Worm (Caenorhabditis elegans) whole organism, L1 larva: ENCODE measurements around the gene K04C2.8.

Source experiments
- F16B12.6 ChIP-seq: fragments of 150-350 bp; optimal IDR thresholded peaks from 2 replicates; lab custom pipeline; 2014; ENCODE audit warnings: missing biosample characterization, missing genetic modification characterization
- nhr-77 ChIP-seq: fragments of 150-350 bp; optimal IDR thresholded peaks from 2 replicates; lab custom pipeline; 2014; ENCODE audit warnings: missing biosample characterization, missing genetic modification characterization
- unc-86 ChIP-seq: sonication (generic microtip); optimal IDR thresholded peaks from 2 replicates; lab custom pipeline; 2016; ENCODE audit warnings: missing genetic modification characterization, missing compliant biosample characterization

DNA sequence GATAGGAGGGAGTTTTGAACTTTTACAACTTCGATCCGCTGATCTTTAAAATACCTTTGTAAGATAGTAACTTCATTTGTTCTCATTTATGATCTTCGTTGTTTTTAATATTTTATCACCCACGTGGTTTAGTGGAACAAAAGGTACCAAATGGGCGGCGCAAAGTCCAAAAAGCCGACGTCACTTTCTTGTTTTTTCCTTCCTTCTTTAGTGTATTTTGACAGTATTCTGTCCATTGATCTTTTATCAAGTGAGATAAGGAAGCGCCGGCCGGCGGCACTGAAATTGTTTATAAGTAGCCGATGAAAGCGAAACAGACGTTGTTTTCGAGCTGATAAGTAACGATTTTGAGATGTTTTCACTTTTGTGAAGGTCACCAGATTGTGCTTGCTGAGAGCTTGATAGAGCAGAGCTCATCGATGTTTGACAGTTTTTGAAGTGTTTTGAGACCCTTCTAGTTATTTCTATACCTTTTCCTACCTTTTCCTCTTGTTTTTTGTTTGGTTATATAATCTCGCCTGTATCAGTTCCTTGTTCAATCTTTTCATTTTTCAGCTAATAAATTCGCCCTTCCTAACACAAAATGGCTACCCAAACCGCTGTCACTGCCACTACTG lies 2.5 kb downstream of the K04C2.8 start, which contains the start of gene K04C2.3:
- TF ChIP-seq nhr-77 (tag; lab: Kevin White, UChicago) (no peak), unc-86 (no peak), F16B12.6 (tag; lab: Kevin White, UChicago) (no peak)
